Fruit fly (Drosophila melanogaster) whole organism, embryonic: ENCODE measurements around the gene can.

ENCODE experiments used
- CG11093 ChIP-seq: fragments of 200-800 bp; sonication (Bioruptor generic); IDR thresholded peaks from 3 replicates; pipeline ENCODE4 v1.3.6; 2022; ENCODE audit warnings: missing biosample characterization, missing genetic modification characterization
- CG1233 ChIP-seq: fragments of 200-800 bp; sonication (Bioruptor generic); optimal IDR thresholded peaks from 4 replicates; lab custom pipeline; 2018; ENCODE audit warnings: missing biosample characterization, mild to moderate bottlenecking, missing genetic modification characterization
- D ChIP-seq, 2 experiments: fragments of 200-800 bp in 1 of 2; fragments of >200 bp in 1 of 2; sonication (Bioruptor generic) in 1 of 2; optimal IDR thresholded peaks; 2 replicates in 1 of 2; 3 replicates in 1 of 2; lab custom pipeline; 2017; ENCODE audit warnings: mild to moderate bottlenecking in 1 of 2, missing biosample characterization in 1 of 2, missing genetic modification characterization in 1 of 2, missing genetic modification reagents in 1 of 2
- Xbp1 ChIP-seq: fragments of 200-800 bp; sonication (Bioruptor generic); optimal IDR thresholded peaks from 3 replicates; lab custom pipeline; 2016; ENCODE audit warnings: missing biosample characterization, mild to moderate bottlenecking, missing genetic modification characterization
- bab2 ChIP-seq: fragments of 200-800 bp; sonication (Bioruptor generic); optimal IDR thresholded peaks from 2 replicates; lab custom pipeline; 2016; ENCODE audit warnings: missing biosample characterization, missing genetic modification characterization
- cg ChIP-seq: fragments of 200-800 bp; sonication (Bioruptor generic); optimal IDR thresholded peaks from 3 replicates; lab custom pipeline; 2019; ENCODE audit warnings: missing biosample characterization, mild to moderate bottlenecking, missing genetic modification characterization, moderate library complexity
- grn ChIP-seq: fragments of 200-800 bp; sonication (Bioruptor generic); optimal IDR thresholded peaks from 3 replicates; lab custom pipeline; 2017; ENCODE audit warnings: missing biosample characterization, missing genetic modification characterization
- p53 ChIP-seq: fragments of 200-800 bp; sonication (Bioruptor generic); optimal IDR thresholded peaks from 2 replicates; lab custom pipeline; 2016; ENCODE audit warnings: missing biosample characterization, missing genetic modification characterization
- psq ChIP-seq: fragments of 200-800 bp; sonication (Bioruptor generic); optimal IDR thresholded peaks from 2 replicates; lab custom pipeline; 2017; ENCODE audit warnings: missing biosample characterization, missing genetic modification characterization
- sisA ChIP-seq: fragments of 200-800 bp; sonication (Bioruptor generic); IDR thresholded peaks from 2 replicates; pipeline ENCODE4 v1.3.6; 2022; ENCODE audit warnings: missing biosample characterization, missing genetic modification characterization

DNA sequence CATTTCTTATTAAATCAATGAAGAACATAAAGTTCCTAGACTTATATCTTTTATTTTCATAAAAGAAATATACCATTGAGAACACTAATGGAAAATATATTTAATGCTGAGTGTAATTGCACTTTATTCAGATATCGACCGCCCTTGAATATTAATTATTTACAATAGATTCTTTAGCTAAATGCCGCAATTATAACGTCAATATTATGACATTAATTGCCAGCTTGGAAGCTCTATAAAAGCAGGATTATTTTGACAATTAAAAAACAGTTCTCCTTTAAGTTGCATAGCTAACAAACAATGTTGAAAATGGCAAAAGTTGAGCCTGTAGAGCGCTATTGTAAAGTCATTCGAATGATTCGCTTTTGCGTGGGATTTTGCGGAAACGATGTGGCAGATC lies 6.0 kb upstream of the can start, which contains the start of gene Or67d:
- TF ChIP-seq D (optimal IDR thresholded peaks at IDR 0.05; lab: Kevin White, UChicago) (no peak), D (GFP tag; optimal IDR thresholded peaks at IDR 0.05; lab: Kevin White, UChicago) (no peak), bab2 (GFP tag; lab: Kevin White, UChicago) (no peak), CG11093 (GFP tag; lab: Robert Waterston, UW) (no peak), p53 (no peak), Xbp1 (GFP tag; lab: Kevin White, UChicago) (no peak), sisA (GFP tag; lab: Robert Waterston, UW) (no peak), CG1233 (GFP tag; lab: Kevin White, UChicago) (no peak), grn (GFP tag; lab: Kevin White, UChicago) (no peak), psq (GFP tag; lab: Kevin White, UChicago) (no peak), cg (GFP tag; lab: Kevin White, UChicago) (no peak)
